Worm (Caenorhabditis elegans) whole organism, L1 larva: ENCODE data around the gene F25B5.3.

Experiments
- Y116A8C.19 ChIP-seq: sonication (generic microtip); optimal IDR thresholded peaks from 2 replicates; lab custom pipeline; 2016; ENCODE audit warnings: missing compliant biosample characterization, missing genetic modification characterization, borderline replicate concordance
- ama-1 ChIP-seq: fragments of 150-350 bp; optimal IDR thresholded peaks from 2 replicates; lab custom pipeline; 2014
- blmp-1 ChIP-seq: fragments of 150-350 bp; optimal IDR thresholded peaks from 2 replicates; lab custom pipeline; 2014; ENCODE audit warnings: missing biosample characterization, missing genetic modification characterization
- ceh-63 ChIP-seq: fragments of 200-800 bp; sonication (Bioruptor generic); optimal IDR thresholded peaks from 2 replicates; lab custom pipeline; 2018; ENCODE audit warnings: mild to moderate bottlenecking, missing genetic modification characterization, missing compliant biosample characterization
- ceh-90 ChIP-seq: sonication (generic microtip); optimal IDR thresholded peaks from 2 replicates; lab custom pipeline; 2016; ENCODE audit warnings: missing genetic modification characterization, missing compliant biosample characterization
- dsc-1 ChIP-seq: sonication (generic microtip); optimal IDR thresholded peaks from 2 replicates; lab custom pipeline; 2016; ENCODE audit warnings: mild to moderate bottlenecking, missing genetic modification characterization, missing compliant biosample characterization
- efl-1 ChIP-seq, 4 experiments: fragments of 150-350 bp; optimal IDR thresholded peaks in 3 of 4; peaks in 1 of 4; 1 replicate in 1 of 4; 2 replicates in 3 of 4; lab custom pipeline; 2014; ENCODE audit warnings: missing biosample characterization in 2 of 4, missing genetic modification characterization in 2 of 4, missing genetic modification reagents in 2 of 4
- efl-3 ChIP-seq: fragments of 200-800 bp; sonication (Bioruptor generic); optimal IDR thresholded peaks from 2 replicates; lab custom pipeline; 2018; ENCODE audit warnings: mild to moderate bottlenecking, missing genetic modification characterization, missing compliant biosample characterization
- elt-2 ChIP-seq: sonication (generic microtip); optimal IDR thresholded peaks from 2 replicates; lab custom pipeline; 2016; ENCODE audit warnings: missing genetic modification characterization, mild to moderate bottlenecking, inconsistent platforms, missing compliant biosample characterization, missing genetic modification reagents
- elt-3 ChIP-seq, 6 experiments: fragments of 150-350 bp in 1 of 6; sonication (generic microtip); optimal IDR thresholded peaks; 2 replicates each; lab custom pipeline; 2017 to 2018; ENCODE audit warnings: missing biosample characterization in 6 of 6, missing genetic modification characterization in 6 of 6, inconsistent platforms in 1 of 6
- fkh-4 ChIP-seq: sonication (generic microtip); optimal IDR thresholded peaks from 2 replicates; lab custom pipeline; 2016; ENCODE audit warnings: missing compliant biosample characterization, missing genetic modification characterization, borderline replicate concordance
- fkh-8 ChIP-seq: sonication (generic microtip); optimal IDR thresholded peaks from 2 replicates; lab custom pipeline; 2016; ENCODE audit warnings: mild to moderate bottlenecking, missing genetic modification characterization, missing compliant biosample characterization
- hlh-17 ChIP-seq: fragments of 200-800 bp; sonication (Bioruptor generic); optimal IDR thresholded peaks from 2 replicates; lab custom pipeline; 2018; ENCODE audit warnings: missing genetic modification characterization, mild to moderate bottlenecking, missing compliant biosample characterization, moderate library complexity, borderline replicate concordance
- hpl-2 ChIP-seq: fragments of 150-350 bp; optimal IDR thresholded peaks from 2 replicates; lab custom pipeline; 2014; ENCODE audit warnings: missing biosample characterization, missing genetic modification reagents, missing genetic modification characterization
- irx-1 ChIP-seq: sonication (generic microtip); optimal IDR thresholded peaks from 2 replicates; lab custom pipeline; 2016; ENCODE audit warnings: missing genetic modification characterization, missing compliant biosample characterization
- jun-1 ChIP-seq: fragments of 150-350 bp; optimal IDR thresholded peaks from 2 replicates; lab custom pipeline; 2014; ENCODE audit warnings: missing biosample characterization, missing genetic modification reagents, missing genetic modification characterization
- lin-14 ChIP-seq: fragments of 200-800 bp; sonication (Bioruptor generic); optimal IDR thresholded peaks from 2 replicates; lab custom pipeline; 2018; ENCODE audit warnings: mild to moderate bottlenecking, missing genetic modification characterization, moderate library complexity, missing compliant biosample characterization
- lin-35 ChIP-seq, 2 experiments: fragments of 150-350 bp; optimal IDR thresholded peaks; 2 replicates each; lab custom pipeline; 2014; ENCODE audit warnings: missing biosample characterization in 2 of 2, missing genetic modification characterization in 2 of 2, missing genetic modification reagents in 2 of 2
- lir-3 ChIP-seq: sonication (generic microtip); optimal IDR thresholded peaks from 2 replicates; lab custom pipeline; 2016; ENCODE audit warnings: mild to moderate bottlenecking, missing genetic modification characterization, moderate library complexity, missing compliant biosample characterization; ENCODE audit not compliant: poor library complexity
- mab-9 ChIP-seq: fragments of 200-800 bp; sonication (Bioruptor generic); IDR thresholded peaks from 2 replicates; pipeline ENCODE4 v1.3.6; 2022; ENCODE audit warnings: missing genetic modification reagents, missing genetic modification characterization, missing compliant biosample characterization
- nhr-11 ChIP-seq: fragments of 150-350 bp; optimal IDR thresholded peaks from 2 replicates; lab custom pipeline; 2014; ENCODE audit warnings: missing biosample characterization, missing genetic modification characterization
- nhr-12 ChIP-seq: sonication (generic microtip); optimal IDR thresholded peaks from 2 replicates; lab custom pipeline; 2017; ENCODE audit warnings: missing biosample characterization, missing genetic modification characterization
- nhr-71 ChIP-seq: sonication (generic microtip); optimal IDR thresholded peaks from 2 replicates; lab custom pipeline; 2016; ENCODE audit warnings: mild to moderate bottlenecking, missing genetic modification characterization, moderate library complexity, missing compliant biosample characterization
- nhr-84 ChIP-seq: sonication (generic microtip); optimal IDR thresholded peaks from 2 replicates; lab custom pipeline; 2017; ENCODE audit warnings: missing biosample characterization, missing genetic modification characterization
- pax-3 ChIP-seq: fragments of 200-800 bp; sonication (Bioruptor generic); optimal IDR thresholded peaks from 2 replicates; lab custom pipeline; 2018; ENCODE audit warnings: mild to moderate bottlenecking, missing genetic modification characterization, moderate library complexity, missing compliant biosample characterization
- skn-1 ChIP-seq: fragments of 150-350 bp; optimal IDR thresholded peaks from 2 replicates; lab custom pipeline; 2014; ENCODE audit warnings: missing biosample characterization, missing genetic modification characterization
- snu-23 ChIP-seq: sonication (generic microtip); optimal IDR thresholded peaks from 2 replicates; lab custom pipeline; 2016; ENCODE audit warnings: missing genetic modification characterization, missing compliant biosample characterization
- sox-4 ChIP-seq: sonication (generic microtip); optimal IDR thresholded peaks from 2 replicates; lab custom pipeline; 2016; ENCODE audit warnings: missing genetic modification characterization, missing compliant biosample characterization
- sptf-1 ChIP-seq: fragments of 150-350 bp; optimal IDR thresholded peaks from 2 replicates; lab custom pipeline; 2014; ENCODE audit warnings: missing biosample characterization, missing genetic modification characterization
- tbx-2 ChIP-seq: sonication (generic microtip); optimal IDR thresholded peaks from 2 replicates; lab custom pipeline; 2016; ENCODE audit warnings: missing genetic modification characterization, missing compliant biosample characterization
- xbp-1 ChIP-seq: sonication (generic microtip); optimal IDR thresholded peaks from 2 replicates; lab custom pipeline; 2016; ENCODE audit warnings: missing genetic modification characterization, missing compliant biosample characterization
- zip-4 ChIP-seq: fragments of 200-800 bp; sonication (Bioruptor generic); optimal IDR thresholded peaks from 2 replicates; lab custom pipeline; 2018; ENCODE audit warnings: mild to moderate bottlenecking, missing genetic modification characterization, moderate library complexity, missing compliant biosample characterization
- ztf-11 ChIP-seq, 2 experiments: sonication (generic microtip); optimal IDR thresholded peaks; 2 replicates each; lab custom pipeline; 2016 to 2017; ENCODE audit warnings: missing genetic modification characterization in 2 of 2, missing biosample characterization in 1 of 2, missing compliant biosample characterization in 1 of 2

Gene F25B5.3

DNA sequence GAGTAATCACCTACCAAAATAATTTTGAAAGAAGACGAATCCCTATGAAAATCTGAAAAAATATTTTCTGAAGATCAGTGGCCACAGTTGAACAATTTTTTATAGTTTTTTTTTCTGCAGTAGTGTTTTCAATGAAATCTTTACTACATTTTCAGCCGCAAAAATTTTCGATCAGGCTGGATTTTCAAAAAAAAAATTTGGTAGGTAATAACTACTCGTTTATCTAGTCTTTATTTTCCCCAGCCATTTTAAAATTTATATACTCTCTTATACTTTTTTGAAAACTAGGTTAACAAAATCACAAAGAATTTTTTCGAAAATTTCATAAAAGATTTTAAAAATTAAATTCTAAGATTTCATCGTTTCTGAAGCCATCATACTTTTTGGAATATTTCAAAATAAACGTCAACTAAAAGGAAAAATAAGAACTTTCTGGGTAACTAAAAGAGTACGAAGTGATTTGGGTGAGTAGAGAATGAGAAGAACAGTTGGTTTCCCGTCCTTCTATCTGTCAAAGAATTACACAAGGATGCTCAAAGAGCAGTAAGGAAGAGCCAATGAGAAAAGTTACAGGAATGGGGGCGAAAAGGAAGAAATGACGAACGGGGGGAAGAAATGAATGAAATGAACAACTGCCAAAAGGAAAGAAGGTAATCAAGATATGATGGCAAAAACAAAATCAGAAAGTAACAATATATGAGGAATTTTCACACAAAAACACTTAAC is 26.5 kb downstream of the F25B5.3 start, which contains the start of gene mlp-1:
Gene mlp-1, minus strand, starts transcription at position 51 of the 726 bp plus-strand sequence.
- TF ChIP-seq Y116A8C.19 (tag; lab: Kevin White, UChicago) (no peak), pax-3 (tag; lab: Kevin White, UChicago) (no peak), ama-1 (no peak), skn-1 (tag; lab: Kevin White, UChicago) (no peak)

- TF ChIP-seq dsc-1 (tag; lab: Kevin White, UChicago) (peak; percentile 87), fkh-4 (tag; lab: Kevin White, UChicago) (peak; percentile 84), ceh-90 (tag; lab: Kevin White, UChicago) (no peak), hlh-17 (GFP tag; lab: Kevin White, UChicago) (no peak), tbx-2 (no peak), zip-4 (GFP tag; lab: Kevin White, UChicago) (no peak), skn-1 (tag; lab: Kevin White, UChicago) (no peak), lin-14 (GFP tag; lab: Kevin White, UChicago) (peak; percentile 12)
Measured at ce11 chrIII:5976021-5976420, 27.3 kb downstream of the F25B5.3 start.

DNA sequence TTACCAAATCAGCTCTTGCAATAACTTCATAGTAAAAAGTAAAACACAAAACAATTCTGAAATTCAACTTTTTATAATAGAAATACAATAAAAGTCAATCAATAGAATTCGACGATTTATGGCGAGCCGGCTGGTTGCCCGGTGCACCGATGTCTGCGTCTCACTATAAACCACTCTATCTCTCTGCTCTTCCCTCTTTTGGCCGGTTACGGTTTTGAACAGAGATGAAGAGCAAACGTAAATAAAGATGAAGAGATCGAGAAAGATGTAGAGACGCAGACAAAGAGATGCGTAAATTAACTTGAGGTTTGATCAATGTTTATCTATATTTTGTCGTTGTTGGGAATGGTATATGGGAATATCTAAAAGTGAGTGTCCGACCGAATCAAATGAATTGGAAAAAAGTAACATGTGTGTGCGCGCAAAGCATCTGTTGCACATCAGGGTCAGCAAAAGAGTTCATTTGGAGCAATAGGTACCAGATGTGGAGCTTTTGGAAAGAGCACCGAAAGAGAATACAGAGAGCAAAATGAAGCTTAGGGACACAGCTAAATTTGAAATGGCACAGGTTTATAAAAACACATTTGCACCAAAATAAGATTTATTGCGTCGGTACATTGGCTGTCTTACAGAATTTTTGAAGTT is 31.7 kb downstream of the F25B5.3 start:
- TF ChIP-seq mab-9 (GFP tag; lab: Robert Waterston, UW) (no peak), dsc-1 (tag; lab: Kevin White, UChicago) (peak; percentile 99), xbp-1 (tag; lab: Kevin White, UChicago) (no peak), lin-14 (GFP tag; lab: Kevin White, UChicago) (peak; percentile 12), sptf-1 (no peak), nhr-12 (tag; lab: Kevin White, UChicago) (no peak), fkh-8 (tag; lab: Kevin White, UChicago) (no peak), fkh-4 (tag; lab: Kevin White, UChicago) (peak; percentile 92), ceh-63 (GFP tag; lab: Kevin White, UChicago) (no peak), lin-35 (GFP tag; optimal IDR thresholded peaks at IDR 0.05; lab: Kevin White, UChicago) (no peak), nhr-11 (tag; lab: Kevin White, UChicago) (no peak), efl-1 (optimal IDR thresholded peaks at IDR 0.05; lab: Kevin White, UChicago) (no peak), efl-1 (GFP tag; optimal IDR thresholded peaks at IDR 0.05 in 1 of 2; lab: Kevin White, UChicago) (peak in 1 of 2 experiments; percentile 41), hpl-2 (GFP tag; lab: Kevin White, UChicago) (no peak), ceh-90 (tag; lab: Kevin White, UChicago) (no peak), nhr-71 (peak; percentile 11), blmp-1 (tag; lab: Kevin White, UChicago) (no peak)

DNA sequence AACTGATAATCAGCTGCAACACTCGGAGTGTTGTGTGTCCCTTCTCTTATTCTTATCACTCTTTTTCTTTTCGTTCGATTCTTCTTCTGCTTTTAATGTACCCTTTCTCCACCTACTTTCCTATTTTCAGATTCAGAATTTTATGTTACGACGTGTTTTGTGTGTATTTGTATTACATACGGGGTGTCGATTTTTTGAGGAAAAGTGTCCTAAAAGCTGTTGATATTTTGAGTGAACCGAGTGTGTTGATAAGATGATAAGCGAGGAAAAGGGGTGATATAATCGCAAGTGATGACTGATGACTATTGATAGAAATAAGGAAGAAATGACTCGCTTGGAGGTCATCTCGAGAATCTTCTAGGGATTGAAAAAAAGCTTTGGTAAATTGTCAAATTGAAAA is 32.7 kb downstream of the F25B5.3 start:
- peak; percentile 78 for TF ChIP-seq elt-2
- peak in 2 of 6 experiments; percentile 18 to 31 for TF ChIP-seq elt-3 (tag; optimal IDR thresholded peaks at IDR 0.05; lab: Kevin White, UChicago)
- no peak for TF ChIP-seq xbp-1 (tag; lab: Kevin White, UChicago)
- peak; percentile 22 for TF ChIP-seq jun-1 (tag; lab: Kevin White, UChicago)
- TF ChIP-seq mab-9 (GFP tag; lab: Robert Waterston, UW): no peak
- TF ChIP-seq blmp-1 (tag; lab: Kevin White, UChicago): peak; percentile 41
- peak; percentile 60 for TF ChIP-seq lin-14 (GFP tag; lab: Kevin White, UChicago)
- TF ChIP-seq lir-3 (tag; lab: Kevin White, UChicago): no peak
- TF ChIP-seq, all 84 proteins: peak for 5

DNA sequence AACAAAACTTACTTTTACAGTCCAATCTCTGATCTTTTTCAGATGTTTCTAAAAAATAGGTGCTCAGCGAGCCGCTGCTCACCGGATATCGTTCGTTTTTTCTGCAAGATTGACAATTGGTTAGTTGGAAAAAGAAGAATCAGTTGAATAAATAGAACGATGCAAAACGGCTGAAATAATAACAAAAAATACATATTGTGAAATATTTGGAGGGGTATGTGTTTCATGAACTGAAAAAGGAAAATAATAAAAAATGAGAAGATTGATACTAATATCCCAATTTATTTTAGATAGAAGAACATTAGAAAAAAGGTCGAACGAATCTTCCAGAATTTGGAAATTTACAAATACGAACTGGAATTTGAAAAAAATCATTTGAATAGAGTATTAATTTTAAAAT is 33.3 kb downstream of the F25B5.3 start, which contains the start of gene frm-2:
Gene frm-2, minus strand, starts transcription at position 101 of the 400 bp plus-strand sequence.
- no peak for TF ChIP-seq sptf-1
- TF ChIP-seq irx-1 (tag; lab: Kevin White, UChicago): no peak
- no peak for TF ChIP-seq snu-23 (GFP tag; lab: Kevin White, UChicago)
- no peak for TF ChIP-seq sox-4 (tag; lab: Kevin White, UChicago)
- no peak for TF ChIP-seq ztf-11 (tag; optimal IDR thresholded peaks at IDR 0.05; lab: Kevin White, UChicago)
- no peak for TF ChIP-seq nhr-84
- TF ChIP-seq efl-3 (GFP tag; lab: Kevin White, UChicago): no peak
- no peak for TF ChIP-seq mab-9 (GFP tag; lab: Robert Waterston, UW)
